Fruit fly (Drosophila melanogaster): ENCODE results near the gene Tti1.

Tti1 gene

DNA sequence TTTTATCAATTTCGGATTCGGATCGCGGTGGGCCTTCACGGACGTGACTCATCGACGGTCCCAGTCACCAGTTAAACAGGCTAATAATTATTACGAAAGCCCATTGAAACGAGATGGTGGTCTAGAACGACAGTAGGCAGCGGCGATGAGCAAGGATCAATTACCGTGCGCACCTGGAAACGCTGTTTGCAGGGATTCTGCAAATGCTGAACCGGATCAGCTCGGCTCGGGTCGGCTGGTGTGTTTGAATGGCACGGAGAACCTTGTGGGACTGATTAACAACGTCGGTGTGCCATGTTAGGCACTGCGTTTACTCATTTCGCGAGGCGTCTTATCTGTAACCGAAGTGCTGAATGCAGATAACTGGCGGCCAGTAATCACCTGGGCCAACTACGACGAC is 19.7 kb upstream of the Tti1 start, which contains the start of gene Whamy (continued):
- TF ChIP-seq CG6163 (GFP tag; IDR thresholded peaks at IDR 0.05) (no peak), CG6854 (GFP tag; optimal IDR thresholded peaks at IDR 0.05) (no peak), ss (GFP tag; optimal IDR thresholded peaks at IDR 0.05) (peak in 1 of 2 experiments; percentile 8), salr (GFP tag; optimal IDR thresholded peaks at IDR 0.05) (no peak), Lpt (GFP tag; optimal IDR thresholded peaks at IDR 0.05) (no peak), CG10669 (GFP tag; optimal IDR thresholded peaks at IDR 0.05) (no peak), fd85E (GFP tag; optimal IDR thresholded peaks at IDR 0.05) (no peak), Eip78C (GFP tag) (peak; percentile 26), CG6808 (GFP tag; optimal IDR thresholded peaks at IDR 0.05) (no peak), CG6792 (GFP tag; optimal IDR thresholded peaks at IDR 0.05) (no peak)

DNA sequence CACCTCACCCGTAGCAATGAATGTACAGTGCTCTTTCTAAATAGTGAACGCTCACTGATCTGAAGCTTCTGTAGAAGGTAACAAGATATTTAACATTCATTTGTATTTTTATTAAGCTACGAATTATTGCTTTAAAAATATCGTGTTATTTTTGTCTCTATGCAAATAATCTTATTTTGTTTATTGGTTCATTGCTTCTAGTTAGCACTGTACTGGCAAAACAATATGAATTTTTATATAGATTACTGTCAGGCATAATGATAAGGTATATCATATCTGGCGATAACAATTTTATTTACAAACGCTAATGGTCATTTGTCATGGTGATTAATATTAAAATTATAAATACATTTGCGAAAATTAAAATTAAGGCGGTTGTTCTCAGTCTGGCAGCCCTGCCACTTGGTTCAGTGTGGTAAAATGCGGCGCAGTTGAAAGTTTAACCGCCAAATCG is 17.1 kb upstream of the Tti1 start, which contains the start of gene CG9471:
Gene CG9471 (minus strand): TSS at position 24 of the 454 bp plus-strand sequence.
- TF ChIP-seq eg (GFP tag; IDR thresholded peaks at IDR 0.05) (peak; percentile 97), Blimp-1 (GFP tag; optimal IDR thresholded peaks at IDR 0.05) (peak; percentile 81), CG11762 (GFP tag; optimal IDR thresholded peaks at IDR 0.05; ENCODE audit: insufficient read depth) (peak; percentile 94), fd59A (GFP tag; optimal IDR thresholded peaks at IDR 0.05) (peak; percentile 78), CG1621 (tag; optimal IDR thresholded peaks at IDR 0.05) (peak; percentile 90), CG6163 (GFP tag; IDR thresholded peaks at IDR 0.05) (peak; percentile 97), CG8119 (GFP tag; IDR thresholded peaks at IDR 0.05) (peak; percentile 95), CG9139 (GFP tag; optimal IDR thresholded peaks at IDR 0.05) (peak; percentile 80), svp (GFP tag) (peak; percentile 99), pdm3 (GFP tag; optimal IDR thresholded peaks at IDR 0.05) (peak; percentile 97), Smox (GFP tag; optimal IDR thresholded peaks at IDR 0.05) (peak; percentile 96), salr (GFP tag; optimal IDR thresholded peaks at IDR 0.05) (peak; percentile 76 to 91), acj6 (GFP tag; optimal IDR thresholded peaks at IDR 0.05) (peak; percentile 96), CG10631 (GFP tag; optimal IDR thresholded peaks at IDR 0.05) (peak; percentile 96), esn (GFP tag; optimal IDR thresholded peaks at IDR 0.05) (peak; percentile 98), CG16779 (tag; optimal IDR thresholded peaks at IDR 0.05) (peak; percentile 85), CG11294 (GFP tag; IDR thresholded peaks at IDR 0.05) (peak; percentile 90), fd85E (GFP tag; optimal IDR thresholded peaks at IDR 0.05) (peak; percentile 83), CG8319 (GFP tag; optimal IDR thresholded peaks at IDR 0.05) (peak; percentile 91), cyc (GFP tag; optimal IDR thresholded peaks at IDR 0.05) (peak; percentile 96), ss (GFP tag; optimal IDR thresholded peaks at IDR 0.05) (peak; percentile 81 to 89), Hr39 (GFP tag; optimal IDR thresholded peaks at IDR 0.05) (peak; percentile 97), CG6792 (GFP tag; optimal IDR thresholded peaks at IDR 0.05) (peak; percentile 96), CG10669 (GFP tag; optimal IDR thresholded peaks at IDR 0.05) (peak; percentile 91), CG6276 (GFP tag; optimal IDR thresholded peaks at IDR 0.05) (peak; percentile 90), spab (GFP tag; optimal IDR thresholded peaks at IDR 0.05) (peak; percentile 82), dsx (GFP tag; optimal IDR thresholded peaks at IDR 0.05; ENCODE audit: poor library complexity, severe bottlenecking) (peak; percentile 93), dac (GFP tag; optimal IDR thresholded peaks at IDR 0.05) (peak; percentile 60), CG31627 (GFP tag; optimal IDR thresholded peaks at IDR 0.05) (peak; percentile 97), CG34406 (GFP tag; optimal IDR thresholded peaks at IDR 0.05) (peak; percentile 95), CG15336 (GFP tag; IDR thresholded peaks at IDR 0.05) (peak; percentile 96), CG4318 (GFP tag; optimal IDR thresholded peaks at IDR 0.05) (no peak), Ets96B (tag; optimal IDR thresholded peaks at IDR 0.05) (peak; percentile 90), Eip93F (GFP tag; optimal IDR thresholded peaks at IDR 0.05) (peak; percentile 94), Sox14 (GFP tag; optimal IDR thresholded peaks at IDR 0.05) (peak; percentile 97), Eip78C (GFP tag) (peak; percentile 99), vri (GFP tag; optimal IDR thresholded peaks at IDR 0.05) (peak; percentile 98), Sox15 (GFP tag; optimal IDR thresholded peaks at IDR 0.05) (peak; percentile 91), net (GFP tag; optimal IDR thresholded peaks at IDR 0.05) (peak; percentile 95), Gug (GFP tag; IDR thresholded peaks at IDR 0.05) (peak; percentile 91), Hr38 (GFP tag; optimal IDR thresholded peaks at IDR 0.05) (peak; percentile 31), Sox102F (GFP tag; optimal IDR thresholded peaks at IDR 0.05) (peak; percentile 97), achi (GFP tag; optimal IDR thresholded peaks at IDR 0.05) (peak; percentile 95), Lpt (GFP tag; optimal IDR thresholded peaks at IDR 0.05) (peak; percentile 87), CG3032 (tag; optimal IDR thresholded peaks at IDR 0.05) (peak; percentile 89), topi (GFP tag; optimal IDR thresholded peaks at IDR 0.05) (peak; percentile 99)

Data from whole organism, prepupa.